Worm (Caenorhabditis elegans): ENCODE measurements around the gene Y102A11A.2.

- TF ChIP-seq W03F9.2 (tag; optimal IDR thresholded peaks at IDR 0.05) (no peak), him-1 (tag; optimal IDR thresholded peaks at IDR 0.05) (no peak), dao-5 (tag; optimal IDR thresholded peaks at IDR 0.05) (no peak)
Measured at ce11 chrX:1989576-1989975, 36.9 kb upstream of the Y102A11A.2 start, which contains the start of gene meg-3.
